Worm (Caenorhabditis elegans) whole organism, L3 larva: Measurements from ENCODE around the gene C55C3.1.

Experiments used
- ama-1 ChIP-seq: fragments of 150-350 bp; optimal IDR thresholded peaks from 2 replicates; lab custom pipeline; 2018
- ceh-82 ChIP-seq: fragments of 150-350 bp; optimal IDR thresholded peaks from 2 replicates; lab custom pipeline; 2014; ENCODE audit warnings: missing biosample characterization, missing genetic modification characterization
- hmg-11 ChIP-seq: sonication (generic microtip); optimal IDR thresholded peaks from 2 replicates; lab custom pipeline; 2016; ENCODE audit warnings: missing genetic modification characterization, missing compliant biosample characterization
- mdl-1 ChIP-seq: fragments of 150-350 bp; optimal IDR thresholded peaks from 2 replicates; lab custom pipeline; 2014; ENCODE audit warnings: missing biosample characterization, missing genetic modification characterization
- nhr-28 ChIP-seq: fragments of 150-350 bp; optimal IDR thresholded peaks from 2 replicates; lab custom pipeline; 2014; ENCODE audit warnings: missing biosample characterization, missing genetic modification characterization
- nhr-77 ChIP-seq: fragments of 150-350 bp; optimal IDR thresholded peaks from 2 replicates; lab custom pipeline; 2014; ENCODE audit warnings: missing biosample characterization, missing genetic modification characterization
- snpc-4 ChIP-seq: fragments of 150-350 bp; optimal IDR thresholded peaks from 2 replicates; lab custom pipeline; 2014; ENCODE audit warnings: missing biosample characterization, missing genetic modification characterization

- TF ChIP-seq ceh-82 (tag; lab: Kevin White, UChicago) (no peak), snpc-4 (tag; lab: Kevin White, UChicago) (no peak), ama-1 (lab: Kevin White, UChicago) (no peak), nhr-77 (no peak), nhr-28 (no peak), mdl-1 (tag; lab: Kevin White, UChicago) (no peak), hmg-11 (no peak)
Observed at ce11 chrIV:5752704-5753103, 43.8 kb downstream of the C55C3.1 start.
